Fruit fly (Drosophila melanogaster) whole organism, embryonic: Measurements from ENCODE around the gene mrva.

Experiments
- Ada2b ChIP-seq: fragments of 200-800 bp; sonication (Bioruptor generic); IDR thresholded peaks from 2 replicates; pipeline ENCODE4 v1.3.6; 2022; ENCODE audit warnings: missing biosample characterization, missing genetic modification characterization
- C15 ChIP-seq: fragments of 200-800 bp; sonication (Bioruptor generic); IDR thresholded peaks from 3 replicates; pipeline ENCODE4 v1.3.6; 2022; ENCODE audit warnings: missing biosample characterization, missing genetic modification characterization
- CG10431 ChIP-seq: fragments of 200-800 bp; sonication (Bioruptor generic); optimal IDR thresholded peaks from 3 replicates; lab custom pipeline; 2018; ENCODE audit warnings: missing biosample characterization, mild to moderate bottlenecking, missing genetic modification characterization
- CG11085 ChIP-seq: fragments of 200-800 bp; sonication (Bioruptor generic); IDR thresholded peaks from 2 replicates; pipeline ENCODE4 v1.3.6; 2022; ENCODE audit warnings: missing biosample characterization, missing genetic modification characterization
- CG11560 ChIP-seq: fragments of 200-800 bp; sonication (Bioruptor generic); IDR thresholded peaks from 3 replicates; pipeline ENCODE4 v1.3.6; 2022; ENCODE audit warnings: missing biosample characterization, missing genetic modification characterization
- CG12299 ChIP-seq: fragments of 200-800 bp; sonication (Bioruptor generic); optimal IDR thresholded peaks from 2 replicates; lab custom pipeline; 2018; ENCODE audit warnings: missing biosample characterization, mild to moderate bottlenecking, missing genetic modification characterization
- CG12769 ChIP-seq: fragments of 200-800 bp; sonication (Bioruptor generic); optimal IDR thresholded peaks from 2 replicates; lab custom pipeline; 2019; ENCODE audit warnings: missing biosample characterization, mild to moderate bottlenecking, missing genetic modification characterization, moderate library complexity
- CG17385 ChIP-seq: fragments of 200-800 bp; sonication (Bioruptor generic); optimal IDR thresholded peaks from 3 replicates; lab custom pipeline; 2018; ENCODE audit warnings: missing biosample characterization, mild to moderate bottlenecking, missing genetic modification characterization
- CG2116 ChIP-seq: fragments of 200-800 bp; sonication (Bioruptor generic); optimal IDR thresholded peaks from 3 replicates; lab custom pipeline; 2018; ENCODE audit warnings: missing biosample characterization, mild to moderate bottlenecking, missing genetic modification characterization
- CG2129 ChIP-seq: fragments of 200-800 bp; sonication (Bioruptor generic); IDR thresholded peaks from 2 replicates; pipeline ENCODE4 v1.3.6; 2022; ENCODE audit warnings: missing biosample characterization, missing genetic modification characterization; ENCODE audit not compliant: partially characterized antibody
- CG31441 ChIP-seq: fragments of 200-800 bp; sonication (Bioruptor generic); IDR thresholded peaks from 2 replicates; pipeline ENCODE4 v1.3.6; 2022; ENCODE audit warnings: missing biosample characterization, missing genetic modification characterization
- CG32767 ChIP-seq: fragments of 200-800 bp; sonication (Bioruptor generic); IDR thresholded peaks from 2 replicates; pipeline ENCODE4 v1.3.6; 2022; ENCODE audit warnings: missing biosample characterization, missing genetic modification characterization
- CG3281 ChIP-seq: fragments of 200-800 bp; sonication (Bioruptor generic); optimal IDR thresholded peaks from 3 replicates; lab custom pipeline; 2017; ENCODE audit warnings: missing biosample characterization, mild to moderate bottlenecking, missing genetic modification characterization
- CG4820 ChIP-seq: fragments of 200-800 bp; sonication (Bioruptor generic); optimal IDR thresholded peaks from 3 replicates; lab custom pipeline; 2016; ENCODE audit warnings: missing biosample characterization, missing genetic modification characterization
- CG6272 ChIP-seq: fragments of 200-800 bp; sonication (Bioruptor generic); IDR thresholded peaks from 2 replicates; pipeline ENCODE4 v1.3.6; 2022; ENCODE audit warnings: missing biosample characterization, missing genetic modification characterization
- CG7745 ChIP-seq: fragments of 200-800 bp; sonication (Bioruptor generic); optimal IDR thresholded peaks from 2 replicates; lab custom pipeline; 2018; ENCODE audit warnings: missing biosample characterization, mild to moderate bottlenecking, missing genetic modification characterization, moderate library complexity
- CG7839 ChIP-seq: fragments of 200-800 bp; sonication (Bioruptor generic); optimal IDR thresholded peaks from 3 replicates; lab custom pipeline; 2018; ENCODE audit warnings: missing biosample characterization, mild to moderate bottlenecking, missing genetic modification characterization, moderate library complexity
- CG8924 ChIP-seq: fragments of 200-800 bp; optimal IDR thresholded peaks from 3 replicates; lab custom pipeline; 2019; ENCODE audit warnings: missing biosample characterization, mild to moderate bottlenecking, missing genetic modification characterization, moderate library complexity
- CHES-1-like ChIP-seq: fragments of 200-800 bp; sonication (Bioruptor generic); optimal IDR thresholded peaks from 2 replicates; lab custom pipeline; 2016; ENCODE audit warnings: missing biosample characterization, missing genetic modification characterization
- Ets97D ChIP-seq: fragments of 200-800 bp; sonication (Bioruptor generic); optimal IDR thresholded peaks from 3 replicates; lab custom pipeline; 2016; ENCODE audit warnings: missing biosample characterization, missing genetic modification characterization
- HLH3B ChIP-seq: fragments of 200-800 bp; sonication (Bioruptor generic); IDR thresholded peaks from 2 replicates; pipeline ENCODE4 v1.3.6; 2022; ENCODE audit warnings: missing biosample characterization, missing genetic modification characterization
- Hr78 ChIP-seq, 2 experiments: fragments of 200-800 bp in 1 of 2; fragments of >200 bp in 1 of 2; sonication (Bioruptor generic) in 1 of 2; optimal IDR thresholded peaks; 2 replicates each; lab custom pipeline; 2017 to 2019; ENCODE audit warnings: missing biosample characterization in 2 of 2, missing genetic modification characterization in 2 of 2, mild to moderate bottlenecking in 1 of 2, moderate library complexity in 1 of 2
- Meics ChIP-seq: fragments of 200-800 bp; sonication (Bioruptor generic); optimal IDR thresholded peaks from 2 replicates; lab custom pipeline; 2017; ENCODE audit warnings: missing biosample characterization, mild to moderate bottlenecking, missing genetic modification characterization
- NfI ChIP-seq: fragments of 200-800 bp; sonication (Bioruptor generic); optimal IDR thresholded peaks from 3 replicates; lab custom pipeline; 2018; ENCODE audit warnings: missing biosample characterization, mild to moderate bottlenecking, missing genetic modification characterization, moderate library complexity
- Optix ChIP-seq: fragments of 200-800 bp; sonication (Bioruptor generic); IDR thresholded peaks from 3 replicates; pipeline ENCODE4 v1.3.6; 2022; ENCODE audit warnings: missing biosample characterization, missing genetic modification characterization
- PHDP ChIP-seq: fragments of 200-800 bp; sonication (Bioruptor generic); optimal IDR thresholded peaks from 3 replicates; lab custom pipeline; 2018; ENCODE audit warnings: missing biosample characterization, mild to moderate bottlenecking, missing genetic modification characterization, moderate library complexity
- Sry-δ ChIP-seq: fragments of 200-800 bp; sonication (Bioruptor generic); optimal IDR thresholded peaks from 2 replicates; lab custom pipeline; 2016; ENCODE audit warnings: missing biosample characterization, missing genetic modification characterization
- Stat92E ChIP-seq, 3 experiments: fragments of >200 bp in 2 of 3; fragments of 200-800 bp in 1 of 3; sonication (Bioruptor generic) in 1 of 3; optimal IDR thresholded peaks; 2 replicates each; lab custom pipeline; 2017 to 2019; ENCODE audit warnings: missing biosample characterization in 3 of 3, missing genetic modification characterization in 3 of 3, mild to moderate bottlenecking in 1 of 3, moderate library complexity in 1 of 3
- Vsx1 ChIP-seq: fragments of 200-800 bp; sonication (Bioruptor generic); optimal IDR thresholded peaks from 2 replicates; lab custom pipeline; 2017; ENCODE audit warnings: missing biosample characterization, mild to moderate bottlenecking, missing genetic modification characterization, missing genetic modification reagents
- amos ChIP-seq: fragments of 200-800 bp; sonication (Bioruptor generic); IDR thresholded peaks from 2 replicates; pipeline ENCODE4 v1.3.6; 2022; ENCODE audit warnings: missing biosample characterization, missing genetic modification characterization; ENCODE audit not compliant: partially characterized antibody
- ap ChIP-seq: fragments of 200-800 bp; sonication (Bioruptor generic); IDR thresholded peaks from 2 replicates; pipeline ENCODE4 v1.3.6; 2022; ENCODE audit warnings: missing biosample characterization, missing genetic modification characterization
- bsh ChIP-seq, 2 experiments: fragments of 200-800 bp; sonication (Bioruptor generic); optimal IDR thresholded peaks; 2 replicates each; lab custom pipeline; 2017 to 2018; ENCODE audit warnings: mild to moderate bottlenecking in 2 of 2, missing biosample characterization in 2 of 2, missing genetic modification characterization in 2 of 2, moderate library complexity in 1 of 2
- cad ChIP-seq: fragments of >200 bp; optimal IDR thresholded peaks from 2 replicates; lab custom pipeline; 2017; ENCODE audit warnings: missing biosample characterization, missing genetic modification characterization
- crol ChIP-seq: fragments of 200-800 bp; sonication (Bioruptor generic); IDR thresholded peaks from 2 replicates; pipeline ENCODE4 v1.3.6; 2022; ENCODE audit warnings: missing biosample characterization, missing genetic modification characterization
- dysf ChIP-seq: fragments of 200-800 bp; sonication (Bioruptor generic); IDR thresholded peaks from 3 replicates; pipeline ENCODE4 v1.3.6; 2022; ENCODE audit warnings: missing biosample characterization, missing genetic modification characterization
- fu2 ChIP-seq: fragments of 200-800 bp; sonication (Bioruptor generic); optimal IDR thresholded peaks from 2 replicates; lab custom pipeline; 2016; ENCODE audit warnings: missing biosample characterization, missing genetic modification characterization
- grn ChIP-seq: fragments of 200-800 bp; sonication (Bioruptor generic); optimal IDR thresholded peaks from 3 replicates; lab custom pipeline; 2017; ENCODE audit warnings: missing biosample characterization, missing genetic modification characterization
- hbn ChIP-seq: fragments of 200-800 bp; sonication (Bioruptor generic); IDR thresholded peaks from 2 replicates; pipeline ENCODE4 v1.3.6; 2022; ENCODE audit warnings: missing biosample characterization, missing genetic modification characterization; ENCODE audit not compliant: partially characterized antibody
- hkb ChIP-seq, 2 experiments: fragments of 200-800 bp in 1 of 2; fragments of >200 bp in 1 of 2; sonication (Bioruptor generic) in 1 of 2; IDR thresholded peaks in 1 of 2; optimal IDR thresholded peaks in 1 of 2; 2 replicates each; pipeline versions ENCODE4 v1.3.6 to Lab custom; 2017 to 2022; ENCODE audit warnings: missing biosample characterization in 1 of 2, missing genetic modification characterization in 1 of 2
- kah ChIP-seq: fragments of 200-800 bp; sonication (Bioruptor generic); optimal IDR thresholded peaks from 2 replicates; lab custom pipeline; 2018; ENCODE audit warnings: missing biosample characterization, mild to moderate bottlenecking, missing genetic modification characterization
- org-1 ChIP-seq: fragments of 200-800 bp; sonication (Bioruptor generic); optimal IDR thresholded peaks from 2 replicates; lab custom pipeline; 2017; ENCODE audit warnings: missing biosample characterization, missing genetic modification characterization
- sens ChIP-seq: fragments of 200-800 bp; sonication (Bioruptor generic); peaks from one replicate; lab custom pipeline; 2016; ENCODE audit warnings: missing biosample characterization, missing genetic modification characterization
- slou ChIP-seq: fragments of 200-800 bp; sonication (Bioruptor generic); optimal IDR thresholded peaks from 3 replicates; lab custom pipeline; 2016; ENCODE audit warnings: missing biosample characterization, missing genetic modification characterization
- trem ChIP-seq: fragments of 200-800 bp; optimal IDR thresholded peaks from 3 replicates; lab custom pipeline; 2019; ENCODE audit warnings: missing biosample characterization, mild to moderate bottlenecking, missing genetic modification characterization, moderate library complexity
- vnd ChIP-seq: fragments of 200-800 bp; sonication (Bioruptor generic); IDR thresholded peaks from 3 replicates; pipeline ENCODE4 v1.3.6; 2022; ENCODE audit warnings: missing biosample characterization, missing genetic modification characterization; ENCODE audit not compliant: partially characterized antibody
- wek ChIP-seq: fragments of 200-800 bp; sonication (Bioruptor generic); optimal IDR thresholded peaks from 3 replicates; lab custom pipeline; 2018; ENCODE audit warnings: missing biosample characterization, mild to moderate bottlenecking, missing genetic modification characterization, moderate library complexity
- zen ChIP-seq: fragments of 200-800 bp; sonication (Bioruptor generic); optimal IDR thresholded peaks from 3 replicates; lab custom pipeline; 2018; ENCODE audit warnings: missing biosample characterization, mild to moderate bottlenecking, missing genetic modification characterization, moderate library complexity
- zfh1 ChIP-seq: fragments of 200-800 bp; sonication (Bioruptor generic); IDR thresholded peaks from 3 replicates; pipeline ENCODE4 v1.3.6; 2022; ENCODE audit warnings: missing biosample characterization, missing genetic modification characterization
- zfh2 ChIP-seq: fragments of 200-800 bp; sonication (Bioruptor generic); optimal IDR thresholded peaks from 2 replicates; lab custom pipeline; 2016; ENCODE audit warnings: missing biosample characterization, missing genetic modification characterization

The mrva gene

DNA sequence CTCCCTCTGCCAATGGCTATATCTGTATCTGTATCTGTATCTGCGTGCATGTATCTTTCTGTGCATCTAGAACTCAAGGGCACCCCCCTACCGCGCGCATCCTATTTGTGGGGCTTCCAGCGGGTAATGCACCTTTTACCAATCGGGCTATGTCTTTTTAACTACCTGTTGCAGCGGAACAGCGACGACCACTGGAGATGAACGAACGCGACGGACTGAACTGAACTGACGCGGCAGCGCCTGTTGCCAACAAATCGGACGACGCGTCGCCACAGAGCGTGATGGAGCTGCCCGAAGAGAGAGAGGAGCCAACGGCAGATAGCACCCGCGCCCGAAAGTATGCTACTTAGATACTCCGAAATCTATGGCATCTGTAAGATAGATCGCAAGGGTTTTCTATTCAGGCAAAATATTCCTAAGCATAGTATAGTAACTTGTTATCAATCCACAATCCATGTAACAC, 16.4 kb upstream of the mrva start, which contains the start of gene Cln7 (continued):
- no peak for TF ChIP-seq vnd (GFP tag; lab: Robert Waterston, UW)
- peak; percentile 50 for TF ChIP-seq PHDP
- peak; percentile 49; the same call in 1 of the 2 replicates for TF ChIP-seq HLH3B (GFP tag; lab: Robert Waterston, UW)
- no peak for TF ChIP-seq zfh2 (GFP tag; lab: Kevin White, UChicago)
- TF ChIP-seq Ets97D (GFP tag; lab: Kevin White, UChicago) = peak; percentile 9
- TF ChIP-seq C15 (GFP tag; lab: Robert Waterston, UW) = peak; percentile 29; the same call in 1 of the 3 replicates
- peak; percentile 63 for TF ChIP-seq CG8924 (tag; lab: Kevin White, UChicago)
- no peak for TF ChIP-seq hkb (optimal IDR thresholded peaks at IDR 0.05; lab: Kevin White, UChicago)
- TF ChIP-seq hkb (GFP tag; IDR thresholded peaks at IDR 0.05; lab: Robert Waterston, UW) = peak; percentile 58
- peak; percentile 25 for TF ChIP-seq CG7839 (tag; lab: Kevin White, UChicago)
- TF ChIP-seq bsh (GFP tag; optimal IDR thresholded peaks at IDR 0.05; lab: Kevin White, UChicago) = peak; percentile 32 to 33
- TF ChIP-seq Optix = peak; percentile 38; the same call in 1 of the 3 replicates
- peak; percentile 64 for TF ChIP-seq CG3281 (GFP tag; lab: Kevin White, UChicago)
- TF ChIP-seq CG11085 = peak; percentile 20; the same call in 1 of the 2 replicates
- no peak for TF ChIP-seq CG7745 (tag; lab: Kevin White, UChicago)
- no peak for TF ChIP-seq CG2129 (GFP tag; lab: Robert Waterston, UW)
- TF ChIP-seq CG2116 (GFP tag; lab: Kevin White, UChicago) = peak; percentile 5
- TF ChIP-seq Vsx1 (GFP tag; lab: Kevin White, UChicago) = no peak
- peak; percentile 44; the same call in 1 of the 2 replicates for TF ChIP-seq amos (GFP tag; lab: Robert Waterston, UW)
- peak; percentile 53 for TF ChIP-seq CG17385 (GFP tag; lab: Kevin White, UChicago)
- TF ChIP-seq crol = peak; percentile 86
- peak; percentile 31 for TF ChIP-seq trem (tag; lab: Kevin White, UChicago)
- TF ChIP-seq CG6272 (GFP tag; lab: Robert Waterston, UW) = 0 out of 2 replicates have a peak, but pooled peaks have one; percentile 10
- TF ChIP-seq CG32767 (GFP tag; lab: Robert Waterston, UW) = peak; percentile 74; the same call in 1 of the 2 replicates
- peak; percentile 21 for TF ChIP-seq CG10431 (GFP tag; lab: Kevin White, UChicago)
- peak; percentile 16 for TF ChIP-seq zen (tag; lab: Kevin White, UChicago)
- peak; percentile 90 for TF ChIP-seq sens (GFP tag; lab: Kevin White, UChicago)
- TF ChIP-seq Sry-δ = no peak
- TF ChIP-seq CG12769 (tag; lab: Kevin White, UChicago) = no peak
- TF ChIP-seq slou (GFP tag; lab: Kevin White, UChicago) = no peak
- TF ChIP-seq fu2 (GFP tag; lab: Kevin White, UChicago) = no peak
- TF ChIP-seq zfh1 (GFP tag; lab: Robert Waterston, UW) = peak; percentile 19; the same call in 1 of the 3 replicates
- TF ChIP-seq Stat92E (GFP tag; optimal IDR thresholded peaks at IDR 0.05; lab: Kevin White, UChicago) = peak in 1 of 3 experiments; percentile 88
- peak; percentile 98 for TF ChIP-seq kah (GFP tag; lab: Kevin White, UChicago)
- TF ChIP-seq CG11560 = no peak
- peak; percentile 49; the same call in 1 of the 2 replicates for TF ChIP-seq ap
- no peak for TF ChIP-seq CG4820
- no peak; the same call in 2 of the 3 replicates for TF ChIP-seq dysf
- TF ChIP-seq hbn (GFP tag; lab: Robert Waterston, UW) = no peak
- TF ChIP-seq wek = peak; percentile 48
- peak in 1 of 2 experiments; percentile 11 for TF ChIP-seq Hr78 (GFP tag; optimal IDR thresholded peaks at IDR 0.05; lab: Kevin White, UChicago)
- TF ChIP-seq org-1 (GFP tag; lab: Kevin White, UChicago) = no peak
- peak; percentile 38 for TF ChIP-seq CHES-1-like (GFP tag; lab: Kevin White, UChicago)
- peak; percentile 10 for TF ChIP-seq Meics (GFP tag; lab: Kevin White, UChicago)
- TF ChIP-seq grn = peak; percentile 80
- TF ChIP-seq cad (GFP tag; lab: Kevin White, UChicago) = no peak
- peak; percentile 11 for TF ChIP-seq NfI (GFP tag; lab: Kevin White, UChicago)
- TF ChIP-seq CG31441 = peak; percentile 38; the same call in 1 of the 2 replicates
- TF ChIP-seq CG12299 = no peak
- no peak for TF ChIP-seq Ada2b (GFP tag; lab: Robert Waterston, UW)
